Fruit fly (Drosophila melanogaster) whole organism, prepupa: Measurements from ENCODE around the gene CG11596.

Experiments used
- CG10631 ChIP-seq: fragments of 200-800 bp; sonication (Bioruptor generic); optimal IDR thresholded peaks from 2 replicates; lab custom pipeline; 2016; ENCODE audit warnings: missing biosample characterization, missing genetic modification characterization
- CG10669 ChIP-seq: fragments of 200-800 bp; sonication (Bioruptor generic); optimal IDR thresholded peaks from 3 replicates; lab custom pipeline; 2018; ENCODE audit warnings: missing biosample characterization, mild to moderate bottlenecking, missing genetic modification characterization, moderate library complexity
- CG11294 ChIP-seq: fragments of 200-800 bp; sonication (Bioruptor generic); IDR thresholded peaks from 2 replicates; pipeline ENCODE4 v1.3.6; 2022; ENCODE audit warnings: missing biosample characterization, missing genetic modification characterization
- CG11762 ChIP-seq: fragments of 200-800 bp; sonication (Bioruptor generic); optimal IDR thresholded peaks from 3 replicates; lab custom pipeline; 2016; ENCODE audit warnings: missing biosample characterization, missing genetic modification characterization; ENCODE audit not compliant: insufficient read depth
- CG15336 ChIP-seq: fragments of 200-800 bp; sonication (Bioruptor generic); IDR thresholded peaks from 2 replicates; pipeline ENCODE4 v1.3.6; 2022; ENCODE audit warnings: missing biosample characterization, missing genetic modification characterization
- CG1621 ChIP-seq: fragments of 200-800 bp; sonication (Bioruptor generic); optimal IDR thresholded peaks from 3 replicates; lab custom pipeline; 2018; ENCODE audit warnings: missing biosample characterization, mild to moderate bottlenecking, missing genetic modification characterization
- CG3032 ChIP-seq: fragments of 200-800 bp; optimal IDR thresholded peaks from 2 replicates; lab custom pipeline; 2019; ENCODE audit warnings: missing biosample characterization, mild to moderate bottlenecking, missing genetic modification characterization, moderate library complexity
- CG31627 ChIP-seq: fragments of 200-800 bp; sonication (Bioruptor generic); optimal IDR thresholded peaks from 3 replicates; lab custom pipeline; 2016; ENCODE audit warnings: missing biosample characterization, missing genetic modification characterization
- CG34406 ChIP-seq: fragments of 200-800 bp; sonication (Bioruptor generic); optimal IDR thresholded peaks from 3 replicates; lab custom pipeline; 2016; ENCODE audit warnings: missing biosample characterization, missing genetic modification characterization
- CG4318 ChIP-seq: fragments of 200-800 bp; sonication (Bioruptor generic); optimal IDR thresholded peaks from 3 replicates; lab custom pipeline; 2017; ENCODE audit warnings: missing biosample characterization, mild to moderate bottlenecking, missing genetic modification characterization
- CG6276 ChIP-seq: fragments of 200-800 bp; sonication (Bioruptor generic); optimal IDR thresholded peaks from 2 replicates; lab custom pipeline; 2017; ENCODE audit warnings: missing biosample characterization, mild to moderate bottlenecking, missing genetic modification characterization
- CG6792 ChIP-seq: fragments of 200-800 bp; sonication (Bioruptor generic); optimal IDR thresholded peaks from 3 replicates; lab custom pipeline; 2016; ENCODE audit warnings: missing biosample characterization, missing genetic modification characterization
- CG6808 ChIP-seq: fragments of 200-800 bp; sonication (Bioruptor generic); optimal IDR thresholded peaks from 3 replicates; lab custom pipeline; 2017; ENCODE audit warnings: missing biosample characterization, missing genetic modification characterization, mild to moderate bottlenecking, moderate library complexity, missing genetic modification reagents
- CG6854 ChIP-seq: fragments of 200-800 bp; sonication (Bioruptor generic); optimal IDR thresholded peaks from 2 replicates; lab custom pipeline; 2017; ENCODE audit warnings: missing biosample characterization, mild to moderate bottlenecking, missing genetic modification characterization
- CG7368 ChIP-seq: fragments of 200-800 bp; sonication (Bioruptor generic); optimal IDR thresholded peaks from 3 replicates; lab custom pipeline; 2016; ENCODE audit warnings: missing biosample characterization, missing genetic modification characterization
- CG8119 ChIP-seq: fragments of 200-800 bp; sonication (Bioruptor generic); IDR thresholded peaks from 3 replicates; pipeline ENCODE4 v1.3.6; 2022; ENCODE audit warnings: missing biosample characterization, missing genetic modification characterization
- CG8632 ChIP-seq: fragments of 200-800 bp; sonication (Bioruptor generic); optimal IDR thresholded peaks from 3 replicates; lab custom pipeline; 2016; ENCODE audit warnings: missing biosample characterization, missing genetic modification characterization
- CG9139 ChIP-seq: fragments of 200-800 bp; sonication (Bioruptor generic); optimal IDR thresholded peaks from 3 replicates; lab custom pipeline; 2017; ENCODE audit warnings: missing biosample characterization, mild to moderate bottlenecking, missing genetic modification characterization
- Eip75B ChIP-seq: fragments of 200-800 bp; sonication (Bioruptor generic); optimal IDR thresholded peaks from 3 replicates; lab custom pipeline; 2016; ENCODE audit warnings: missing biosample characterization, missing genetic modification characterization
- Eip78C ChIP-seq: fragments of 200-800 bp; sonication (Bioruptor generic); peaks from one replicate; lab custom pipeline; 2016; ENCODE audit warnings: missing biosample characterization, missing genetic modification characterization
- Eip93F ChIP-seq: fragments of 200-800 bp; sonication (Bioruptor generic); optimal IDR thresholded peaks from 2 replicates; lab custom pipeline; 2016; ENCODE audit warnings: missing biosample characterization, mild to moderate bottlenecking, missing genetic modification characterization
- Ets21C ChIP-seq: fragments of 200-800 bp; sonication (Bioruptor generic); optimal IDR thresholded peaks from 3 replicates; lab custom pipeline; 2016; ENCODE audit warnings: missing biosample characterization, missing genetic modification characterization
- Ets96B ChIP-seq: fragments of 200-800 bp; optimal IDR thresholded peaks from 2 replicates; lab custom pipeline; 2019; ENCODE audit warnings: missing biosample characterization, mild to moderate bottlenecking, missing genetic modification characterization, moderate library complexity
- Gug ChIP-seq: fragments of 200-800 bp; sonication (Bioruptor generic); IDR thresholded peaks from 2 replicates; pipeline ENCODE4 v1.3.6; 2022; ENCODE audit warnings: missing biosample characterization, missing genetic modification characterization
- Hr38 ChIP-seq: sonication (Bioruptor generic); optimal IDR thresholded peaks from 2 replicates; lab custom pipeline; 2016; ENCODE audit warnings: missing biosample characterization, missing genetic modification characterization
- Hr39 ChIP-seq: fragments of 200-800 bp; sonication (Bioruptor generic); optimal IDR thresholded peaks from 2 replicates; lab custom pipeline; 2016; ENCODE audit warnings: missing biosample characterization, missing genetic modification characterization
- Lpt ChIP-seq: fragments of 200-800 bp; sonication (Bioruptor generic); optimal IDR thresholded peaks from 3 replicates; lab custom pipeline; 2016; ENCODE audit warnings: missing biosample characterization, missing genetic modification characterization
- Met ChIP-seq: fragments of 200-800 bp; sonication (Bioruptor generic); optimal IDR thresholded peaks from 3 replicates; lab custom pipeline; 2016; ENCODE audit warnings: missing biosample characterization, missing genetic modification characterization
- OdsH ChIP-seq: fragments of 200-800 bp; sonication (Bioruptor generic); optimal IDR thresholded peaks from 3 replicates; lab custom pipeline; 2016; ENCODE audit warnings: missing biosample characterization, missing genetic modification characterization
- Smox ChIP-seq: fragments of 200-800 bp; sonication (Bioruptor generic); optimal IDR thresholded peaks from 3 replicates; lab custom pipeline; 2016; ENCODE audit warnings: missing biosample characterization, missing genetic modification characterization
- Sox102F ChIP-seq: fragments of 200-800 bp; sonication (Bioruptor generic); optimal IDR thresholded peaks from 2 replicates; lab custom pipeline; 2016; ENCODE audit warnings: missing biosample characterization, mild to moderate bottlenecking, missing genetic modification characterization
- Sox14 ChIP-seq: fragments of 200-800 bp; sonication (Bioruptor generic); optimal IDR thresholded peaks from 3 replicates; lab custom pipeline; 2016; ENCODE audit warnings: missing biosample characterization, missing genetic modification characterization
- Sox15 ChIP-seq: fragments of 200-800 bp; sonication (Bioruptor generic); optimal IDR thresholded peaks from 3 replicates; lab custom pipeline; 2016; ENCODE audit warnings: missing biosample characterization, missing genetic modification characterization
- achi ChIP-seq: fragments of 200-800 bp; sonication (Bioruptor generic); optimal IDR thresholded peaks from 3 replicates; lab custom pipeline; 2016; ENCODE audit warnings: missing biosample characterization, missing genetic modification characterization
- acj6 ChIP-seq: fragments of 200-800 bp; sonication (Bioruptor generic); optimal IDR thresholded peaks from 3 replicates; lab custom pipeline; 2016; ENCODE audit warnings: missing biosample characterization, missing genetic modification characterization
- cyc ChIP-seq: fragments of 200-800 bp; sonication (Bioruptor generic); optimal IDR thresholded peaks from 3 replicates; lab custom pipeline; 2016; ENCODE audit warnings: missing biosample characterization, missing genetic modification characterization
- dac ChIP-seq: fragments of 200-800 bp; sonication (Bioruptor generic); optimal IDR thresholded peaks from 2 replicates; lab custom pipeline; 2017; ENCODE audit warnings: missing biosample characterization, mild to moderate bottlenecking, missing genetic modification characterization
- dsx ChIP-seq: fragments of 200-800 bp; optimal IDR thresholded peaks from 3 replicates; lab custom pipeline; 2019; ENCODE audit warnings: missing biosample characterization, mild to moderate bottlenecking, missing genetic modification characterization, moderate library complexity; ENCODE audit not compliant: poor library complexity, severe bottlenecking
- eg ChIP-seq: fragments of 200-800 bp; sonication (Bioruptor generic); IDR thresholded peaks from 3 replicates; pipeline ENCODE4 v1.3.6; 2022; ENCODE audit warnings: missing biosample characterization, missing genetic modification characterization
- esn ChIP-seq: fragments of 200-800 bp; sonication (Bioruptor generic); optimal IDR thresholded peaks from 2 replicates; lab custom pipeline; 2016; ENCODE audit warnings: missing biosample characterization, mild to moderate bottlenecking, missing genetic modification characterization, moderate library complexity
- fd59A ChIP-seq: fragments of 200-800 bp; sonication (Bioruptor generic); optimal IDR thresholded peaks from 2 replicates; lab custom pipeline; 2017; ENCODE audit warnings: missing biosample characterization, mild to moderate bottlenecking, missing genetic modification characterization, missing genetic modification reagents
- fd85E ChIP-seq: fragments of 200-800 bp; sonication (Bioruptor generic); optimal IDR thresholded peaks from 3 replicates; lab custom pipeline; 2016; ENCODE audit warnings: missing biosample characterization, missing genetic modification characterization
- fkh ChIP-seq: fragments of 200-800 bp; sonication (Bioruptor generic); optimal IDR thresholded peaks from 3 replicates; lab custom pipeline; 2017; ENCODE audit warnings: missing biosample characterization, mild to moderate bottlenecking, missing genetic modification characterization, moderate library complexity
- lz ChIP-seq: fragments of 200-800 bp; sonication (Bioruptor generic); optimal IDR thresholded peaks from 3 replicates; lab custom pipeline; 2016; ENCODE audit warnings: missing biosample characterization, missing genetic modification characterization
- pdm3 ChIP-seq: fragments of 200-800 bp; sonication (Bioruptor generic); optimal IDR thresholded peaks from 3 replicates; lab custom pipeline; 2016; ENCODE audit warnings: missing biosample characterization, missing genetic modification characterization
- salr ChIP-seq, 2 experiments: fragments of 200-800 bp; sonication (Bioruptor generic); optimal IDR thresholded peaks; 3 replicates each; lab custom pipeline; 2016 to 2018; ENCODE audit warnings: missing biosample characterization in 2 of 2, missing genetic modification characterization in 2 of 2, mild to moderate bottlenecking in 1 of 2
- spab ChIP-seq: fragments of 200-800 bp; sonication (Bioruptor generic); optimal IDR thresholded peaks from 2 replicates; lab custom pipeline; 2017; ENCODE audit warnings: missing biosample characterization, mild to moderate bottlenecking, missing genetic modification characterization, missing genetic modification reagents
- topi ChIP-seq: fragments of 200-800 bp; sonication (Bioruptor generic); optimal IDR thresholded peaks from 3 replicates; lab custom pipeline; 2016; ENCODE audit warnings: missing biosample characterization, missing genetic modification characterization
- vri ChIP-seq: fragments of 200-800 bp; sonication (Bioruptor generic); optimal IDR thresholded peaks from 3 replicates; lab custom pipeline; 2016; ENCODE audit warnings: missing biosample characterization, mild to moderate bottlenecking, missing genetic modification characterization

Gene CG11596

DNA sequence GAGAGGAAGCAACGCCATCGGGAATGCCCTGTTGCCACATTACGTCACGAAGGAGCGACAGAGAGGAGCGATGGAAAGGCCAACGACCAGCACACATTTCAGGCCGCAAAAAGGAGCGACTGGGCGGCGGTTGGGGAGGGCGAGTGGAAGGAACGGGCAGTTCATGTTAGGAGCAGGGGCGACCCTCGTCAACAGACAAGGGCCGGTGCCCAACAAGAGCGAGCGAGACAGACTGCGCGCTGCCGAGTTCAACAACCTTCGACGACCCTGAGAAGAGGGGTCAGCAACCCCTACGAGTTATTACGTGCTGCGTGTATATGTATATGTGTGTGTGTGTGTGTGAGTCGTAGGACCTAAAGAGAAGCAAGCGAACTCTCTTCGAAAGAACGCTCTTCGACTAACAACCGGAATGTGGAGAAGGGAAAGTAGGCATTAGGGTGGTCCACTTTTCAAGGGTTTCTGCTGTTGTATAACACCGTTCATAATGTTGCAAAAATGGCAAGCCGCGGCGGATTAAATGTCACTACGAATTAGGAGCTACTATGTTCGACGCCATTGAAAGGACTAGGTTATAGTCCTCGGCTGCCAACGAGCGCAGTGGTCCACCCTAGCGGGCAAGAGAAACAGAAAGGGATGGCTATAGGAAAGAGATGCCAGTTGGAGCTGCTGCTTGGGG lies 24.0 kb downstream of the CG11596 start (continued):
- TF ChIP-seq acj6 (GFP tag; lab: Kevin White, UChicago), result peak; percentile 99
- TF ChIP-seq Sox14 (GFP tag; lab: Kevin White, UChicago), result peak; percentile 99
- peak; percentile 98 for TF ChIP-seq fd59A (GFP tag; lab: Kevin White, UChicago)
- peak; percentile 98 for TF ChIP-seq CG6276 (GFP tag; lab: Kevin White, UChicago)
- peak; percentile 98 to 99 for TF ChIP-seq salr (GFP tag; optimal IDR thresholded peaks at IDR 0.05; lab: Kevin White, UChicago)
- TF ChIP-seq Sox102F, result peak; percentile 99
- peak; percentile 32 for TF ChIP-seq Hr38
- TF ChIP-seq CG6808, result peak; percentile 97
- TF ChIP-seq Eip78C, result peak; percentile 100
- TF ChIP-seq, all 60 proteins: peak for 60

dm6 chrX:1952898-1953297 lies 25.4 kb downstream of the CG11596 start:
- no peak for TF ChIP-seq CG11762 (GFP tag; lab: Kevin White, UChicago)
- peak; percentile 15 for TF ChIP-seq Eip75B (GFP tag; lab: Kevin White, UChicago)
- TF ChIP-seq CG10631 (GFP tag; lab: Kevin White, UChicago), result no peak
- TF ChIP-seq lz, result peak; percentile 57
- no peak for TF ChIP-seq dsx (GFP tag; lab: Kevin White, UChicago)
- TF ChIP-seq OdsH, result peak; percentile 25
- TF ChIP-seq Gug, result no peak
- peak; percentile 9 for TF ChIP-seq CG1621 (tag; lab: Kevin White, UChicago)
- no peak for TF ChIP-seq CG15336 (GFP tag; lab: Robert Waterston, UW)
- TF ChIP-seq Hr39, result peak; percentile 58
- no peak for TF ChIP-seq Ets21C
- TF ChIP-seq Met (GFP tag; lab: Kevin White, UChicago), result peak; percentile 26
- no peak for TF ChIP-seq achi (GFP tag; lab: Kevin White, UChicago)
- no peak for TF ChIP-seq CG8632 (GFP tag; lab: Kevin White, UChicago)
- no peak for TF ChIP-seq Eip93F (GFP tag; lab: Kevin White, UChicago)
- TF ChIP-seq CG4318 (GFP tag; lab: Kevin White, UChicago), result no peak
- peak; percentile 71 for TF ChIP-seq CG31627 (GFP tag; lab: Kevin White, UChicago)
- TF ChIP-seq fd59A (GFP tag; lab: Kevin White, UChicago), result no peak
- TF ChIP-seq fkh (GFP tag; lab: Kevin White, UChicago), result peak; percentile 27
- TF ChIP-seq dac, result no peak
- no peak for TF ChIP-seq eg
- no peak for TF ChIP-seq CG34406 (GFP tag; lab: Kevin White, UChicago)
- TF ChIP-seq Smox (GFP tag; lab: Kevin White, UChicago), result no peak
- TF ChIP-seq Hr38, result no peak
- TF ChIP-seq CG8119 (GFP tag; lab: Robert Waterston, UW), result no peak
- no peak for TF ChIP-seq CG10669 (GFP tag; lab: Kevin White, UChicago)
- TF ChIP-seq Lpt (GFP tag; lab: Kevin White, UChicago), result no peak
- TF ChIP-seq CG6854, result peak; percentile 10
- TF ChIP-seq pdm3 (GFP tag; lab: Kevin White, UChicago), result no peak
- no peak for TF ChIP-seq spab (GFP tag; lab: Kevin White, UChicago)
- TF ChIP-seq acj6 (GFP tag; lab: Kevin White, UChicago), result no peak
- TF ChIP-seq fd85E (GFP tag; lab: Kevin White, UChicago), result no peak
- no peak for TF ChIP-seq CG11294 (GFP tag; lab: Robert Waterston, UW)
- TF ChIP-seq CG7368 (GFP tag; lab: Kevin White, UChicago), result no peak
- peak; percentile 21 for TF ChIP-seq CG3032 (tag; lab: Kevin White, UChicago)
- TF ChIP-seq topi (GFP tag; lab: Kevin White, UChicago), result peak; percentile 15
- TF ChIP-seq CG9139, result no peak
- no peak for TF ChIP-seq vri (GFP tag; lab: Kevin White, UChicago)
- peak; percentile 31 for TF ChIP-seq esn
- TF ChIP-seq Ets96B, result no peak
- TF ChIP-seq cyc (GFP tag; lab: Kevin White, UChicago), result peak; percentile 73
- TF ChIP-seq salr (GFP tag; optimal IDR thresholded peaks at IDR 0.05; lab: Kevin White, UChicago), result no peak
- peak; percentile 53 for TF ChIP-seq Eip78C
- TF ChIP-seq Sox102F, result no peak
- no peak for TF ChIP-seq Sox15
- TF ChIP-seq Sox14 (GFP tag; lab: Kevin White, UChicago), result peak; percentile 65
- peak; percentile 18 for TF ChIP-seq CG6792 (GFP tag; lab: Kevin White, UChicago)
